Worm (Caenorhabditis elegans) whole organism, late embryonic: Measurements from ENCODE around the gene C38C5.1.

Experiments used
- C08G9.2 ChIP-seq: sonication (generic microtip); optimal IDR thresholded peaks from 2 replicates; lab custom pipeline; 2016; ENCODE audit warnings: mild to moderate bottlenecking, missing genetic modification characterization, moderate library complexity, missing compliant biosample characterization
- C38D4.7 ChIP-seq: fragments of 200-800 bp; sonication (Bioruptor generic); optimal IDR thresholded peaks from 2 replicates; lab custom pipeline; 2018; ENCODE audit warnings: mild to moderate bottlenecking, missing genetic modification characterization, moderate library complexity, missing compliant biosample characterization
- K02D7.2 ChIP-seq: sonication (generic microtip); optimal IDR thresholded peaks from 2 replicates; lab custom pipeline; 2017; ENCODE audit warnings: mild to moderate bottlenecking, missing genetic modification characterization, missing compliant biosample characterization
- K09A11.1 ChIP-seq: sonication (generic microtip); optimal IDR thresholded peaks from 2 replicates; lab custom pipeline; 2017; ENCODE audit warnings: antibody characterized with exemption, mild to moderate bottlenecking, missing genetic modification characterization, missing compliant biosample characterization; ENCODE audit not compliant: insufficient read depth
- Y22D7AL.16 ChIP-seq: sonication (generic microtip); optimal IDR thresholded peaks from 2 replicates; lab custom pipeline; 2016; ENCODE audit warnings: missing genetic modification characterization, missing compliant biosample characterization
- ceh-14 ChIP-seq: sonication (generic microtip); optimal IDR thresholded peaks from 2 replicates; lab custom pipeline; 2016; ENCODE audit warnings: missing genotype, missing genetic modification characterization, missing compliant biosample characterization
- ceh-18 ChIP-seq: sonication (generic microtip); optimal IDR thresholded peaks from 2 replicates; lab custom pipeline; 2016; ENCODE audit warnings: missing genetic modification characterization, missing compliant biosample characterization
- ceh-19 ChIP-seq: fragments of 200-800 bp; sonication (Bioruptor generic); optimal IDR thresholded peaks from 2 replicates; lab custom pipeline; 2018; ENCODE audit warnings: mild to moderate bottlenecking, missing genetic modification characterization, missing compliant biosample characterization
- ceh-2 ChIP-seq: sonication (generic microtip); optimal IDR thresholded peaks from 2 replicates; lab custom pipeline; 2016; ENCODE audit warnings: missing genotype, missing genetic modification characterization, missing compliant biosample characterization
- ceh-22 ChIP-seq: sonication (generic microtip); optimal IDR thresholded peaks from 2 replicates; lab custom pipeline; 2017; ENCODE audit warnings: missing biosample characterization, missing genetic modification characterization
- ceh-31 ChIP-seq: sonication (generic microtip); optimal IDR thresholded peaks from 2 replicates; lab custom pipeline; 2016; ENCODE audit warnings: missing genetic modification characterization, missing compliant biosample characterization
- ceh-34 ChIP-seq: sonication (generic microtip); optimal IDR thresholded peaks from 2 replicates; lab custom pipeline; 2016; ENCODE audit warnings: mild to moderate bottlenecking, missing genetic modification characterization, missing compliant biosample characterization
- ceh-48 ChIP-seq: sonication (generic microtip); optimal IDR thresholded peaks from 2 replicates; lab custom pipeline; 2016; ENCODE audit warnings: missing genetic modification characterization, inconsistent platforms, missing compliant biosample characterization
- dve-1 ChIP-seq: sonication (generic microtip); optimal IDR thresholded peaks from 2 replicates; lab custom pipeline; 2017; ENCODE audit warnings: antibody characterized with exemption, mild to moderate bottlenecking, missing genetic modification characterization, missing compliant biosample characterization
- elt-2 ChIP-seq: sonication (generic microtip); optimal IDR thresholded peaks from 2 replicates; lab custom pipeline; 2016; ENCODE audit warnings: missing genetic modification reagents, missing genetic modification characterization, missing compliant biosample characterization
- ets-4 ChIP-seq: sonication (generic microtip); optimal IDR thresholded peaks from 2 replicates; lab custom pipeline; 2016; ENCODE audit warnings: missing genetic modification characterization, missing compliant biosample characterization
- eyg-1 ChIP-seq: sonication (generic microtip); optimal IDR thresholded peaks from 2 replicates; lab custom pipeline; 2016; ENCODE audit warnings: missing genotype, missing genetic modification characterization, missing compliant biosample characterization
- fax-1 ChIP-seq: sonication (generic microtip); optimal IDR thresholded peaks from 2 replicates; lab custom pipeline; 2016; ENCODE audit warnings: missing genotype, missing genetic modification characterization, missing compliant biosample characterization
- fkh-10 ChIP-seq: fragments of 150-350 bp; optimal IDR thresholded peaks from 2 replicates; lab custom pipeline; 2014; ENCODE audit warnings: missing biosample characterization, missing genetic modification reagents, missing genetic modification characterization
- fkh-6 ChIP-seq: sonication (generic microtip); optimal IDR thresholded peaks from 2 replicates; lab custom pipeline; 2016; ENCODE audit warnings: missing genetic modification characterization, missing compliant biosample characterization
- gmeb-2 ChIP-seq: sonication (generic microtip); optimal IDR thresholded peaks from 2 replicates; lab custom pipeline; 2016; ENCODE audit warnings: missing genetic modification characterization, inconsistent platforms, missing compliant biosample characterization
- hlh-13 ChIP-seq: fragments of 200-800 bp; sonication (Bioruptor generic); optimal IDR thresholded peaks from 2 replicates; lab custom pipeline; 2018; ENCODE audit warnings: mild to moderate bottlenecking, missing genetic modification characterization, missing compliant biosample characterization
- hlh-6 ChIP-seq: sonication (generic microtip); optimal IDR thresholded peaks from 2 replicates; lab custom pipeline; 2016; ENCODE audit warnings: missing genotype, missing genetic modification characterization, missing compliant biosample characterization
- hlh-8 ChIP-seq: sonication (generic microtip); optimal IDR thresholded peaks from 2 replicates; lab custom pipeline; 2016; ENCODE audit warnings: missing genotype, missing genetic modification characterization, missing compliant biosample characterization
- lin-11 ChIP-seq: fragments of 200-800 bp; sonication (Bioruptor generic); optimal IDR thresholded peaks from 2 replicates; lab custom pipeline; 2018; ENCODE audit warnings: mild to moderate bottlenecking, missing genetic modification characterization, missing compliant biosample characterization
- madf-2 ChIP-seq: sonication (generic microtip); optimal IDR thresholded peaks from 2 replicates; lab custom pipeline; 2017; ENCODE audit warnings: missing genetic modification characterization, missing compliant biosample characterization
- nhr-11 ChIP-seq: fragments of 150-350 bp; optimal IDR thresholded peaks from 2 replicates; lab custom pipeline; 2014; ENCODE audit warnings: missing biosample characterization, missing genetic modification characterization
- nhr-232 ChIP-seq: sonication (generic microtip); optimal IDR thresholded peaks from 2 replicates; lab custom pipeline; 2016; ENCODE audit warnings: missing genetic modification characterization, missing compliant biosample characterization
- npax-4 ChIP-seq: sonication (generic microtip); optimal IDR thresholded peaks from 2 replicates; lab custom pipeline; 2016; ENCODE audit warnings: missing genetic modification characterization, missing compliant biosample characterization
- pag-3 ChIP-seq: sonication (generic microtip); optimal IDR thresholded peaks from 2 replicates; lab custom pipeline; 2016; ENCODE audit warnings: missing compliant biosample characterization, missing genetic modification characterization, borderline replicate concordance
- pax-1 ChIP-seq: fragments of 150-350 bp; optimal IDR thresholded peaks from 2 replicates; lab custom pipeline; 2014; ENCODE audit warnings: missing biosample characterization, missing genetic modification characterization
- pha-2 ChIP-seq: sonication (generic microtip); optimal IDR thresholded peaks from 2 replicates; lab custom pipeline; 2017; ENCODE audit warnings: mild to moderate bottlenecking, missing genetic modification characterization, missing compliant biosample characterization
- pha-4 ChIP-seq: fragments of 150-350 bp; optimal IDR thresholded peaks from 2 replicates; lab custom pipeline; 2018; ENCODE audit warnings: missing biosample characterization, missing genetic modification reagents, missing genetic modification characterization
- pqm-1 ChIP-seq: sonication (generic microtip); optimal IDR thresholded peaks from 2 replicates; lab custom pipeline; 2016; ENCODE audit warnings: missing genetic modification characterization, missing compliant biosample characterization
- ref-2 ChIP-seq: sonication (generic microtip); optimal IDR thresholded peaks from 2 replicates; lab custom pipeline; 2016; ENCODE audit warnings: missing genetic modification characterization, missing compliant biosample characterization
- rnt-1 ChIP-seq: sonication (generic microtip); optimal IDR thresholded peaks from 2 replicates; lab custom pipeline; 2016; ENCODE audit warnings: missing genetic modification characterization, missing compliant biosample characterization
- sdc-2 ChIP-seq: sonication (generic microtip); optimal IDR thresholded peaks from 2 replicates; lab custom pipeline; 2016; ENCODE audit warnings: missing genotype, missing genetic modification characterization, missing compliant biosample characterization
- sox-2 ChIP-seq: fragments of 200-800 bp; sonication (Bioruptor generic); IDR thresholded peaks from 2 replicates; pipeline ENCODE4 v1.3.6; 2022; ENCODE audit warnings: missing genetic modification reagents, missing genetic modification characterization, missing compliant biosample characterization
- syd-9 ChIP-seq: sonication (generic microtip); optimal IDR thresholded peaks from 2 replicates; lab custom pipeline; 2016; ENCODE audit warnings: mild to moderate bottlenecking, missing genetic modification characterization, moderate library complexity, missing compliant biosample characterization
- tbx-2 ChIP-seq: sonication (generic microtip); optimal IDR thresholded peaks from 2 replicates; lab custom pipeline; 2016; ENCODE audit warnings: missing genetic modification characterization, missing compliant biosample characterization
- tbx-7 ChIP-seq: sonication (generic microtip); optimal IDR thresholded peaks from 2 replicates; lab custom pipeline; 2016; ENCODE audit warnings: missing genotype, missing genetic modification characterization, missing compliant biosample characterization
- ttx-3 ChIP-seq: sonication (generic microtip); optimal IDR thresholded peaks from 2 replicates; lab custom pipeline; 2016; ENCODE audit warnings: missing genetic modification reagents, missing genetic modification characterization, missing compliant biosample characterization
- unc-3 ChIP-seq, 2 experiments: fragments of 200-800 bp in 1 of 2; sonication (Bioruptor generic) in 1 of 2; sonication (generic microtip) in 1 of 2; conservative IDR thresholded peaks in 1 of 2; optimal IDR thresholded peaks in 1 of 2; 2 replicates each; pipeline versions ENCODE4 v1.3.6 to Lab custom; 2016 to 2022; ENCODE audit warnings: missing compliant biosample characterization in 2 of 2, missing genetic modification characterization in 2 of 2, missing genetic modification reagents in 1 of 2
- unc-42 ChIP-seq: sonication (generic microtip); optimal IDR thresholded peaks from 2 replicates; lab custom pipeline; 2016; ENCODE audit warnings: missing genotype, missing genetic modification characterization, missing compliant biosample characterization
- unc-55 ChIP-seq: sonication (generic microtip); optimal IDR thresholded peaks from 2 replicates; lab custom pipeline; 2017; ENCODE audit warnings: missing biosample characterization, missing genetic modification reagents, missing genetic modification characterization
- unc-86 ChIP-seq: sonication (generic microtip); optimal IDR thresholded peaks from 2 replicates; lab custom pipeline; 2016; ENCODE audit warnings: missing genetic modification characterization, missing compliant biosample characterization
- zip-5 ChIP-seq: sonication (generic microtip); optimal IDR thresholded peaks from 2 replicates; lab custom pipeline; 2016; ENCODE audit warnings: missing genetic modification characterization, missing compliant biosample characterization
- ztf-16 ChIP-seq: sonication (generic microtip); optimal IDR thresholded peaks from 2 replicates; lab custom pipeline; 2017; ENCODE audit warnings: missing genetic modification characterization, missing compliant biosample characterization

C38C5.1 gene

ce11 chrX:5572638-5573037 is 14.8 kb downstream of the C38C5.1 start:
- TF ChIP-seq ztf-16 (tag; lab: Kevin White, UChicago), result no peak
- TF ChIP-seq pqm-1 (tag; lab: Kevin White, UChicago), result no peak
- no peak for TF ChIP-seq unc-86
- TF ChIP-seq, all 69 proteins: peak for 0

ce11 chrX:5579714-5580265 is 21.9 kb downstream of the C38C5.1 start:
- TF ChIP-seq unc-42 (tag; lab: Kevin White, UChicago), result peak; percentile 52
- TF ChIP-seq ceh-18 (tag; lab: Kevin White, UChicago), result no peak

- TF ChIP-seq syd-9 (peak; percentile 53), ref-2 (peak; percentile 85), sox-2 (GFP tag; lab: Robert Waterston, UW) (no peak), nhr-11 (tag; lab: Kevin White, UChicago) (no peak), pha-4 (no peak), ets-4 (tag; lab: Kevin White, UChicago) (no peak), ceh-2 (peak; percentile 61), ceh-18 (tag; lab: Kevin White, UChicago) (peak; percentile 49), hlh-6 (tag; lab: Kevin White, UChicago) (peak; percentile 40), C08G9.2 (tag; lab: Kevin White, UChicago) (no peak), unc-86 (no peak), K09A11.1 (tag; lab: Kevin White, UChicago) (no peak), ceh-31 (tag; lab: Kevin White, UChicago) (peak; percentile 68), pag-3 (tag; lab: Kevin White, UChicago) (peak; percentile 9), elt-2 (tag; lab: Kevin White, UChicago) (peak; percentile 31), Y22D7AL.16 (tag; lab: Kevin White, UChicago) (no peak), nhr-232 (tag; lab: Kevin White, UChicago) (no peak), ceh-34 (tag; lab: Kevin White, UChicago) (peak; percentile 64), hlh-13 (no peak), rnt-1 (tag; lab: Kevin White, UChicago) (peak; percentile 30), madf-2 (tag; lab: Kevin White, UChicago) (no peak), fax-1 (tag; lab: Kevin White, UChicago) (peak; percentile 34), ceh-14 (tag; lab: Kevin White, UChicago) (peak; percentile 22), zip-5 (tag; lab: Kevin White, UChicago) (no peak), hlh-8 (tag; lab: Kevin White, UChicago) (no peak), fkh-6 (tag; lab: Kevin White, UChicago) (peak; percentile 43), K02D7.2 (tag; lab: Kevin White, UChicago) (no peak), C38D4.7 (no peak), fkh-10 (no peak), eyg-1 (tag; lab: Kevin White, UChicago) (peak; percentile 2), npax-4 (no peak), unc-55 (GFP tag; lab: Kevin White, UChicago) (no peak), lin-11 (tag; lab: Kevin White, UChicago) (no peak), tbx-7 (peak; percentile 3), pqm-1 (tag; lab: Kevin White, UChicago) (no peak), pha-2 (tag; lab: Kevin White, UChicago) (peak; percentile 28), tbx-2 (tag; lab: Kevin White, UChicago) (peak; percentile 71), pax-1 (tag; lab: Kevin White, UChicago) (peak; percentile 12), unc-3 (GFP tag; conservative IDR thresholded peaks at IDR 0.05; lab: Robert Waterston, UW) (no peak), unc-3 (tag; optimal IDR thresholded peaks at IDR 0.05; lab: Kevin White, UChicago) (no peak), dve-1 (no peak), unc-42 (tag; lab: Kevin White, UChicago) (peak; percentile 48), ceh-19 (GFP tag; lab: Kevin White, UChicago) (peak; percentile 35), ceh-22 (tag; lab: Kevin White, UChicago) (no peak), gmeb-2 (tag; lab: Kevin White, UChicago) (no peak), ttx-3 (tag; lab: Kevin White, UChicago) (no peak), ceh-48 (tag; lab: Kevin White, UChicago) (no peak), sdc-2 (tag; lab: Kevin White, UChicago) (peak; percentile 65)
These were observed 34.0 kb downstream of the C38C5.1 start for ce11 chrX:5591830-5592229.
